Fruit fly (Drosophila melanogaster): Measurements from ENCODE around the gene CG2209.

- TF ChIP-seq Mio (GFP tag; optimal IDR thresholded peaks at IDR 0.05), result no peak
- TF ChIP-seq fru (GFP tag; optimal IDR thresholded peaks at IDR 0.05), result no peak
- no peak for TF ChIP-seq CG9705 (GFP tag; optimal IDR thresholded peaks at IDR 0.05)
- no peak for TF ChIP-seq Myc (optimal IDR thresholded peaks at IDR 0.05)
- TF ChIP-seq lola (GFP tag; optimal IDR thresholded peaks at IDR 0.05), result no peak
- TF ChIP-seq psq (GFP tag; optimal IDR thresholded peaks at IDR 0.05), result no peak
- no peak for TF ChIP-seq Abd-B (GFP tag; optimal IDR thresholded peaks at IDR 0.05)
- TF ChIP-seq h (GFP tag; optimal IDR thresholded peaks at IDR 0.05), result no peak
- TF ChIP-seq pan (optimal IDR thresholded peaks at IDR 0.05), result no peak
- TF ChIP-seq OdsH (GFP tag; optimal IDR thresholded peaks at IDR 0.05), result no peak
- TF ChIP-seq brk (GFP tag; optimal IDR thresholded peaks at IDR 0.05), result no peak
- TF ChIP-seq Hr78 (GFP tag; optimal IDR thresholded peaks at IDR 0.05), result no peak
- TF ChIP-seq Dfd (GFP tag; optimal IDR thresholded peaks at IDR 0.05), result no peak
These were observed 1.8 kb downstream of the CG2209 start for dm6 chrX:13023777-13024176.

All from whole organism, wandering third instar larva.